Fruit fly (Drosophila melanogaster) whole organism: ENCODE measurements around the gene Proc-R.

Experiments used
- Dll ChIP-seq: fragments of >200 bp; optimal IDR thresholded peaks from 2 replicates; lab custom pipeline; 2017
- usp ChIP-seq: fragments of >200 bp; optimal IDR thresholded peaks from 2 replicates; lab custom pipeline; 2017; ENCODE audit warnings: missing biosample characterization, missing genetic modification characterization, mixed read lengths

dm6 chrX:4694104-4694503 is 13.6 kb upstream of the Proc-R start:
- TF ChIP-seq usp (GFP tag; lab: Kevin White, UChicago) (no peak), Dll (no peak)
